Fruit fly (Drosophila melanogaster): ENCODE measurements around the gene CG43731.

Gene CG43731

DNA sequence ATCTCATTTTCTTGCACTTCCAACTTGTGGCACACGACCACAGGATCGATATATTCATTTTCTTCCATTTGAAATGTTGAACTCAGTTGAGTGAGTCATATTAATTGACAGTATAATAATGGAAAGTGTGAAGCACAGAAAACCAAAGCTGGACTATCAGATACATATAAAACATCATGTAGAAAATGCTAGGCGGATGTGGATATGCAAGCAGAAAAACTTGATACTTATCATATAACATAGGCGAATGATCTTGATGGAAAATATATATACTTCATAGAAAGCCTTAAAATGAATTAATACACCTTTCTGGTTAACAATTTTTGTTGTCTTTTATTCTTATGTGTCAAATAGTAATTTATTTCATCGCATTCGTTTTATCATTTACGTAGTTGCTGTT, 22.9 kb upstream of the CG43731 start, which contains the start of gene CG10700:
Gene CG10700 (minus strand): TSS at position 101 of the 400 bp plus-strand sequence.
- TF ChIP-seq Sin3A (optimal IDR thresholded peaks at IDR 0.05) (no peak), psq (optimal IDR thresholded peaks at IDR 0.05) (no peak), Myc (optimal IDR thresholded peaks at IDR 0.05) (no peak), ttk (optimal IDR thresholded peaks at IDR 0.05) (no peak), h (optimal IDR thresholded peaks at IDR 0.05) (no peak), insv (optimal IDR thresholded peaks at IDR 0.05) (no peak)

- no peak for TF ChIP-seq h (optimal IDR thresholded peaks at IDR 0.05)
- no peak for TF ChIP-seq Sin3A (optimal IDR thresholded peaks at IDR 0.05)
- TF ChIP-seq psq (optimal IDR thresholded peaks at IDR 0.05), result no peak
These were observed 22.1 kb upstream of the CG43731 start for dm6 chr2L:19079742-19080141.

dm6 chr2L:19083320-19083764, 18.5 kb upstream of the CG43731 start:
- TF ChIP-seq h (optimal IDR thresholded peaks at IDR 0.05), result no peak
- no peak for TF ChIP-seq ttk (optimal IDR thresholded peaks at IDR 0.05)
- TF ChIP-seq insv (optimal IDR thresholded peaks at IDR 0.05), result no peak
- TF ChIP-seq Sin3A (optimal IDR thresholded peaks at IDR 0.05), result no peak
- TF ChIP-seq psq (optimal IDR thresholded peaks at IDR 0.05), result no peak
- no peak for TF ChIP-seq Myc (optimal IDR thresholded peaks at IDR 0.05)

DNA sequence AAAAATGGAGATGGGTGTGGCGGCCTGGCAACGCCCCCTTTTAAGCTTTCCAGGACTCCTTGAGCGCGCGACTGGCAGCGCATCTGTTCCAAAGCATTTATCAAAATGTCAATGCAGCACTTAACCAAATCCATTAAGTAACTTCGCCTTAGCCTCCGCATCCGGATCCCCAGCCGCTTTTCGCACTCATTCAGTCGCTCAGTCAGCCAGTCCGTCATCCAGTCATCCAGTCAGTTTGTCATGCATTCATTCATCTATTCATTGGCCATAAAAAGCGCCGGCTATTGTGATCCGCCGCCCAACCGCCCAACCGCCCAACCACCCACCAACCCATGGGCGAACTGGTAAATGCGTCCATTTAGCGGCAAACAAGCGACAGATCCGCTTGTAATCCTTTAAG, 12.9 kb upstream of the CG43731 start:
- TF ChIP-seq insv (optimal IDR thresholded peaks at IDR 0.05) (no peak), psq (optimal IDR thresholded peaks at IDR 0.05) (no peak), Myc (optimal IDR thresholded peaks at IDR 0.05) (no peak), h (optimal IDR thresholded peaks at IDR 0.05) (no peak), ttk (optimal IDR thresholded peaks at IDR 0.05) (no peak), Sin3A (optimal IDR thresholded peaks at IDR 0.05) (no peak)

- no peak for TF ChIP-seq h (optimal IDR thresholded peaks at IDR 0.05)
- no peak for TF ChIP-seq Myc (optimal IDR thresholded peaks at IDR 0.05)
- no peak for TF ChIP-seq Sin3A (optimal IDR thresholded peaks at IDR 0.05)
- no peak for TF ChIP-seq psq (optimal IDR thresholded peaks at IDR 0.05)
- TF ChIP-seq insv (optimal IDR thresholded peaks at IDR 0.05), result no peak
- no peak for TF ChIP-seq ttk (optimal IDR thresholded peaks at IDR 0.05)
These were observed 12.5 kb upstream of the CG43731 start for dm6 chr2L:19089385-19089784.

- TF ChIP-seq insv (optimal IDR thresholded peaks at IDR 0.05) (no peak), psq (optimal IDR thresholded peaks at IDR 0.05) (no peak), ttk (optimal IDR thresholded peaks at IDR 0.05) (no peak), Sin3A (optimal IDR thresholded peaks at IDR 0.05) (no peak), Myc (optimal IDR thresholded peaks at IDR 0.05) (no peak), h (optimal IDR thresholded peaks at IDR 0.05) (no peak)
These were observed 8.0 kb upstream of the CG43731 start for dm6 chr2L:19093868-19094267.

DNA sequence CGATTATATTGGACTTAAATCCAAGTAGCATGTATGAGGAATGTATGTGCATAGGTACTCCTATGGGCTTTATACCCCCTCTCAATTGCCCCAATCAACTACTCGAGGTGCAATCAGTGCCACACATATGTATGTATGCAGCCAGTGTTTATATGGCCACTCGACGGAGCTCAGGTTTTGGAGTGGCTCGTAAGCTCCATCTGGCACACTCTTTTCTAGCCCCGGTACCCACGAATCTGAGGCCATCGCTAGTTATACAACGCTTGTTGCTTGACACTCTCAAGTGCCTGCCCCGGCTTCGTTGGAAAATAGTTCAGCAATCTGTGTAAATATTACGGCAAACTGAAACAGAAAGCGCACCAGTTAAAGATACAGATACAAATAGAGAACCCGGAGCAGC, 5.5 kb upstream of the CG43731 start:
- TF ChIP-seq Myc (optimal IDR thresholded peaks at IDR 0.05), result no peak
- TF ChIP-seq psq (optimal IDR thresholded peaks at IDR 0.05), result no peak
- TF ChIP-seq insv (optimal IDR thresholded peaks at IDR 0.05), result no peak
- no peak for TF ChIP-seq ttk (optimal IDR thresholded peaks at IDR 0.05)
- no peak for TF ChIP-seq h (optimal IDR thresholded peaks at IDR 0.05)
- no peak for TF ChIP-seq Sin3A (optimal IDR thresholded peaks at IDR 0.05)

DNA sequence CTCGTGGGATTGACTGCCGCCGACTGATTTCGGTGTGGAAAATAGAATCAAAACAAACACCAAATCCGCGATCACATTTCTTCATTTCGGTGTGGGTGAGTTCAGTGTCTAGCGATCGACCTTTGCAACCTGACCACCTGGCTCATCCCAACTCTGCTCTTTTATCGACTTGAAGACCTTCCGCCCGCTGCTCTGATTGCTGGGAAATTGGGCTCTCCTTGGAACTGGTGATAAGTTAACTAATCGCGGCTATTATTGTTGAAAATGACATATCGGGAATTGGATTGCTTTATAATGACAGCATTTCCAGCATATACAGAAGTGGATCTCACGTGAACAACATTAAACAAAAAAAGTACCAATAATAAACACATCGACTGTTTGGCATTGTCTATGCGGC, 4.5 kb upstream of the CG43731 start:
- TF ChIP-seq h (optimal IDR thresholded peaks at IDR 0.05) (no peak), psq (optimal IDR thresholded peaks at IDR 0.05) (no peak), insv (optimal IDR thresholded peaks at IDR 0.05) (no peak), Myc (optimal IDR thresholded peaks at IDR 0.05) (no peak), ttk (optimal IDR thresholded peaks at IDR 0.05) (no peak), Sin3A (optimal IDR thresholded peaks at IDR 0.05) (no peak)

DNA sequence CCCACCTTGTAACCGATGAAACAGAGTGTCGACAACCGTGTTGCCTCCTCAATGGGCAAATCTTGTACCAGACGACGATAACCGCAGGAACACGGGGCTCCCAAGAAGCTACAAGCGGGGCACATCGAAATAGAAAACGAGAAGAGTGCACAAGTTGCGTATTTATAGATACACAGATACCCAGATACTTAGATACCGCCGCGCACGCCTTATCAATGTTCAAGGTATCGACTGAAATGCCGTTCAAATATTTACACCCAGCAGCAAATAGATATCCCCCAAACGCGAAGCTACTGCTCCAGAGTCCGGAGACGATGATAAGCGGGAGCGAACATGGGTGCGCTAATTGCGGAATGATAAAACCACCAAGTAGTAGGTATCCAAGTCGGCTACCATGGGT, 3.2 kb upstream of the CG43731 start:
- TF ChIP-seq h (optimal IDR thresholded peaks at IDR 0.05) (no peak), insv (optimal IDR thresholded peaks at IDR 0.05) (no peak), ttk (optimal IDR thresholded peaks at IDR 0.05) (no peak)

- TF ChIP-seq insv (optimal IDR thresholded peaks at IDR 0.05), result no peak
- TF ChIP-seq psq (optimal IDR thresholded peaks at IDR 0.05), result no peak
- no peak for TF ChIP-seq h (optimal IDR thresholded peaks at IDR 0.05)
- no peak for TF ChIP-seq Myc (optimal IDR thresholded peaks at IDR 0.05)
- no peak for TF ChIP-seq ttk (optimal IDR thresholded peaks at IDR 0.05)
- no peak for TF ChIP-seq Sin3A (optimal IDR thresholded peaks at IDR 0.05)
These were observed 1.5 kb downstream of the CG43731 start for dm6 chr2L:19103176-19103921.

DNA sequence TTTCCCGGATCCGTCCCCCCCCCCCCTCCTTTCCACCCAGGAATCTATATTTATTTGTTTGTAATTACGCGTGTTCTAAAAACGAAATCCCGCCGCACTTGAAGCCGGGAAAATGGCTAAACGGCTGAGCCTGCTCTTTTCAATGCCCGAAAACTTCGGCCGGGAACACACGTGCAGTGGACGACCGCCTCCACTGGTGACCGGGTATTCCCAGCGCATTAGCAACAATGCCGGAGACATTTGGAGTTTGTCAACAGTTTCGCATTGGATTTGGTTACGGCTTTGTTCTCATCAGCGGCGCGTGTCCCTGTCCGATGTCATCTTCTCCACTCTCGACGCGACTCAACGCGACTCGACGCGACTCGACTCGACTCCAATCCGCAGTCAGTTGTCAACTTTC, 2.5 kb downstream of the CG43731 start:
- TF ChIP-seq Myc (optimal IDR thresholded peaks at IDR 0.05), result no peak
- TF ChIP-seq ttk (optimal IDR thresholded peaks at IDR 0.05), result no peak
- TF ChIP-seq h (optimal IDR thresholded peaks at IDR 0.05), result no peak
- no peak for TF ChIP-seq Sin3A (optimal IDR thresholded peaks at IDR 0.05)
- TF ChIP-seq psq (optimal IDR thresholded peaks at IDR 0.05), result no peak
- no peak for TF ChIP-seq insv (optimal IDR thresholded peaks at IDR 0.05)

dm6 chr2L:19106235-19106634, 4.4 kb downstream of the CG43731 start:
- TF ChIP-seq psq (optimal IDR thresholded peaks at IDR 0.05) (no peak), Myc (optimal IDR thresholded peaks at IDR 0.05) (no peak), ttk (optimal IDR thresholded peaks at IDR 0.05) (no peak), insv (optimal IDR thresholded peaks at IDR 0.05) (no peak), h (optimal IDR thresholded peaks at IDR 0.05) (no peak), Sin3A (optimal IDR thresholded peaks at IDR 0.05) (no peak)

DNA sequence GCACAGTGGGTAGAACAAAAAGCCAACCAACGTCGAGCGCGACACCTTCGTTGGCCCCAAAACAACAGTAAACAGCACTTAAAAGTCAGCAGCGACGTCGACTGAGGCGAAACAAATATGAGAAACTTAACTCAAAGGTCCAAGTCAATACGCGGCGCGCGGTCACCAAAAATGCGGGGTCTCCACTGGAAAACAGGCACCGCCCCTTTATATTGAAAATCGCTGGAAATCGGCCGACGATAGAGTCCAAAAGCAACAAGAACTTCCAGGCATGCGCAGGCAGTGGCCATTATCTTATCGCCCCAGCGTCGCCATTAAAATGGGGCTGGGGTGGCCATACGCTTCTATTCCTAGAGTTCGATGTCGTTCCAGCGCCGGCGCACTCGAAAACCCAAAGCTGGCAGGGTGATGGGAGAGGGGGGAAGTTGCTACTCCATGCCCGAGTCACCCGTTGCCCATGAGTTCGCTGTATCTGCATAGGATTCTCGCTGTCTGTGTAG, 6.6 kb downstream of the CG43731 start, which contains the start of gene Lim3:
Gene Lim3 (minus strand): TSS at position 51 of the 500 bp plus-strand sequence.
- TF ChIP-seq h (optimal IDR thresholded peaks at IDR 0.05) (no peak), ttk (optimal IDR thresholded peaks at IDR 0.05) (no peak), Myc (optimal IDR thresholded peaks at IDR 0.05) (no peak), psq (optimal IDR thresholded peaks at IDR 0.05) (no peak), insv (optimal IDR thresholded peaks at IDR 0.05) (no peak), Sin3A (optimal IDR thresholded peaks at IDR 0.05) (no peak)
